Worm (Caenorhabditis elegans) whole organism, L1 larva: ENCODE data around the gene rps-13.

Experiments
- C16A3.4 ChIP-seq: fragments of 150-350 bp; optimal IDR thresholded peaks from 2 replicates; lab custom pipeline; 2014; ENCODE audit warnings: missing biosample characterization, missing genetic modification characterization
- F16B12.6 ChIP-seq: fragments of 150-350 bp; optimal IDR thresholded peaks from 2 replicates; lab custom pipeline; 2014; ENCODE audit warnings: missing biosample characterization, missing genetic modification characterization
- ceh-63 ChIP-seq: fragments of 200-800 bp; sonication (Bioruptor generic); optimal IDR thresholded peaks from 2 replicates; lab custom pipeline; 2018; ENCODE audit warnings: mild to moderate bottlenecking, missing genetic modification characterization, missing compliant biosample characterization
- ces-1 ChIP-seq: fragments of 150-350 bp; optimal IDR thresholded peaks from 2 replicates; lab custom pipeline; 2014; ENCODE audit warnings: missing biosample characterization, missing genetic modification reagents, missing genetic modification characterization
- dpl-1 ChIP-seq, 3 experiments: fragments of 150-350 bp in 2 of 3; sonication (generic microtip) in 1 of 3; optimal IDR thresholded peaks; 2 replicates each; lab custom pipeline; 2014 to 2017; ENCODE audit warnings: missing biosample characterization in 3 of 3, missing genetic modification characterization in 3 of 3, missing genetic modification reagents in 3 of 3
- efl-1 ChIP-seq, 4 experiments: fragments of 150-350 bp; optimal IDR thresholded peaks in 3 of 4; peaks in 1 of 4; 1 replicate in 1 of 4; 2 replicates in 3 of 4; lab custom pipeline; 2014; ENCODE audit warnings: missing biosample characterization in 2 of 4, missing genetic modification characterization in 2 of 4, missing genetic modification reagents in 2 of 4
- elt-3 ChIP-seq, 6 experiments: fragments of 150-350 bp in 1 of 6; sonication (generic microtip); optimal IDR thresholded peaks; 2 replicates each; lab custom pipeline; 2017 to 2018; ENCODE audit warnings: missing biosample characterization in 6 of 6, missing genetic modification characterization in 6 of 6, inconsistent platforms in 1 of 6
- fkh-10 ChIP-seq: sonication (generic microtip); optimal IDR thresholded peaks from 2 replicates; lab custom pipeline; 2017; ENCODE audit warnings: missing biosample characterization, missing genetic modification reagents, missing genetic modification characterization
- fkh-4 ChIP-seq: sonication (generic microtip); optimal IDR thresholded peaks from 2 replicates; lab custom pipeline; 2016; ENCODE audit warnings: missing compliant biosample characterization, missing genetic modification characterization, borderline replicate concordance
- lin-13 ChIP-seq: fragments of 150-350 bp; optimal IDR thresholded peaks from 2 replicates; lab custom pipeline; 2014; ENCODE audit warnings: missing biosample characterization, missing genetic modification reagents, missing genetic modification characterization
- lin-14 ChIP-seq: fragments of 200-800 bp; sonication (Bioruptor generic); optimal IDR thresholded peaks from 2 replicates; lab custom pipeline; 2018; ENCODE audit warnings: mild to moderate bottlenecking, missing genetic modification characterization, moderate library complexity, missing compliant biosample characterization
- lin-15B ChIP-seq: fragments of 150-350 bp; sonication (generic microtip); optimal IDR thresholded peaks from 3 replicates; lab custom pipeline; 2014; ENCODE audit warnings: missing biosample characterization, missing genetic modification characterization
- lir-3 ChIP-seq: sonication (generic microtip); optimal IDR thresholded peaks from 2 replicates; lab custom pipeline; 2016; ENCODE audit warnings: mild to moderate bottlenecking, missing genetic modification characterization, moderate library complexity, missing compliant biosample characterization; ENCODE audit not compliant: poor library complexity
- mab-9 ChIP-seq: fragments of 200-800 bp; sonication (Bioruptor generic); IDR thresholded peaks from 2 replicates; pipeline ENCODE4 v1.3.6; 2022; ENCODE audit warnings: missing genetic modification reagents, missing genetic modification characterization, missing compliant biosample characterization
- mef-2 ChIP-seq: fragments of 150-350 bp; optimal IDR thresholded peaks from 2 replicates; lab custom pipeline; 2014; ENCODE audit warnings: missing biosample characterization, missing genetic modification characterization
- mep-1 ChIP-seq: fragments of 150-350 bp; optimal IDR thresholded peaks from 2 replicates; lab custom pipeline; 2014; ENCODE audit warnings: missing biosample characterization, missing genetic modification characterization
- nhr-11 ChIP-seq: fragments of 150-350 bp; optimal IDR thresholded peaks from 2 replicates; lab custom pipeline; 2014; ENCODE audit warnings: missing biosample characterization, missing genetic modification characterization
- nhr-19 ChIP-seq: fragments of 200-800 bp; sonication (Bioruptor generic); conservative IDR thresholded peaks from 2 replicates; pipeline ENCODE4 v1.3.6; 2022; ENCODE audit warnings: missing genetic modification characterization, missing compliant biosample characterization
- nhr-47 ChIP-seq: sonication (generic microtip); optimal IDR thresholded peaks from 2 replicates; lab custom pipeline; 2016; ENCODE audit warnings: mild to moderate bottlenecking, missing genetic modification characterization, moderate library complexity, missing compliant biosample characterization
- nhr-84 ChIP-seq: sonication (generic microtip); optimal IDR thresholded peaks from 2 replicates; lab custom pipeline; 2017; ENCODE audit warnings: missing biosample characterization, missing genetic modification characterization
- nhr-85 ChIP-seq: sonication (generic microtip); peaks from one replicate; lab custom pipeline; 2016; ENCODE audit warnings: missing genetic modification characterization, inconsistent platforms, missing compliant biosample characterization
- pax-3 ChIP-seq: fragments of 200-800 bp; sonication (Bioruptor generic); optimal IDR thresholded peaks from 2 replicates; lab custom pipeline; 2018; ENCODE audit warnings: mild to moderate bottlenecking, missing genetic modification characterization, moderate library complexity, missing compliant biosample characterization
- sox-4 ChIP-seq: sonication (generic microtip); optimal IDR thresholded peaks from 2 replicates; lab custom pipeline; 2016; ENCODE audit warnings: missing genetic modification characterization, missing compliant biosample characterization
- swsn-7 ChIP-seq: sonication (generic microtip); optimal IDR thresholded peaks from 2 replicates; lab custom pipeline; 2016; ENCODE audit warnings: missing genetic modification characterization, missing compliant biosample characterization
- tlp-1 ChIP-seq: fragments of 150-350 bp; optimal IDR thresholded peaks from 2 replicates; lab custom pipeline; 2014; ENCODE audit warnings: missing biosample characterization, missing genetic modification characterization
- unc-130 ChIP-seq: fragments of 150-350 bp; optimal IDR thresholded peaks from 2 replicates; lab custom pipeline; 2017; ENCODE audit warnings: missing biosample characterization, missing genetic modification characterization, inconsistent platforms
- unc-62 ChIP-seq: fragments of 150-350 bp; optimal IDR thresholded peaks from 2 replicates; lab custom pipeline; 2014; ENCODE audit warnings: missing biosample characterization, missing genetic modification reagents, missing genetic modification characterization
- vab-15 ChIP-seq: sonication (generic microtip); optimal IDR thresholded peaks from 2 replicates; lab custom pipeline; 2017; ENCODE audit warnings: missing genotype, mild to moderate bottlenecking, missing genetic modification characterization, missing compliant biosample characterization

Gene rps-13

ce11 chrIII:6341878-6342453 is 32.8 kb downstream of the rps-13 start, which contains the start of gene rpn-13 (continued):
- TF ChIP-seq lin-13 (peak; percentile 28), nhr-85 (no peak), pax-3 (no peak), lin-14 (GFP tag; lab: Kevin White, UChicago) (peak; percentile 42), unc-62 (no peak), tlp-1 (tag; lab: Kevin White, UChicago) (no peak), lin-15B (no peak), mab-9 (GFP tag; lab: Robert Waterston, UW) (no peak), unc-130 (peak; percentile 84), dpl-1 (GFP tag; optimal IDR thresholded peaks at IDR 0.05; lab: Kevin White, UChicago) (peak; percentile 22 to 64 (median 60)), elt-3 (tag; optimal IDR thresholded peaks at IDR 0.05; lab: Kevin White, UChicago) (peak in 1 of 6 experiments; percentile 27), mef-2 (tag; lab: Kevin White, UChicago) (no peak), sox-4 (tag; lab: Kevin White, UChicago) (no peak), ceh-63 (GFP tag; lab: Kevin White, UChicago) (no peak), swsn-7 (tag; lab: Kevin White, UChicago) (peak; percentile 40), C16A3.4 (peak; percentile 52), mep-1 (tag; lab: Kevin White, UChicago) (no peak), nhr-84 (tag; lab: Kevin White, UChicago) (no peak), vab-15 (tag; lab: Kevin White, UChicago) (no peak)

DNA sequence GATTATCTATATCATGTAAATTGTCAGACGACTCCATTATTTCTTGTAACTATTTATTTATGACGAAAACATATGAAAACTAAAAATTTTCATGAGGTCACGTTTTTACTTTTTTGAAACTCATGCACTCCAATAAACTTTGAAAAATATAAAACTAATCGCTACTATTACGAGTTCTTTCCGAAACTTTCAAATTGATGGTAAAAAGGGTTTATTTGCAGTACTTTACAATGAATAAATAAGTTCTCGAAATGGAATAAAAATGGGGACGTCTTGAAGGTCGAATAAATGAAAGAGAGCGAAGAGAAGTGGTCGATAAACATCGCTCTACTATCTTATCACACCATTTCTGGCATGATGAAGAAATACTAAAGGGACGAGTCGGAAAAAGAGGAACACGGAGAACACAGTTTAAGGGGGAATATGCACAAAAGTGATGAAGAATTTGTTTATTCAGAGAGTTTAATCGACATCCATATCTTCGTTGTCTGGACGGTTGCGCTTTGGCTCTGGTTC is 34.8 kb downstream of the rps-13 start, which contains the start of gene let-767:
Gene let-767 (minus strand): TSS at position 51 of the 516 bp plus-strand sequence.
- TF ChIP-seq elt-3 (tag; optimal IDR thresholded peaks at IDR 0.05; lab: Kevin White, UChicago): peak in 1 of 6 experiments; percentile 61
- no peak for TF ChIP-seq F16B12.6 (tag; lab: Kevin White, UChicago)
- TF ChIP-seq, all 84 proteins: peak for 1

DNA sequence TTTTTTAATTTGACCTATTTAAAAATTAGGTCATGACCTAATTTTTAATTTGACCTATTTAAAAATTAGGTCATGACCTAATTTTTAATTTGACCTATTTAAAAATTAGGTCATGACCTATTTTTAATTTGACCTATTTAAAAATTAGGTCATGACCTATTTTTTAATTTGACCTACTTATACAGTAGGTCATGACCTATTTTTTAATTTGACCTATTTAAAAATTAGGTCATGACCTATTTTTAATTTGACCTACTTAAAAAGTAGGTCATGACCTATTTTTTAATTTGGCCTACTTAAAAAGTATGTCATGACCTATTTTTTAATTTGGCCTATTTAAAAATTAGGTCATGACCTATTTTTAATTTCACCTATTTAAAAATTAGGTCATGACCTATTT is 37.1 kb downstream of the rps-13 start:
- TF ChIP-seq nhr-85: peak; percentile 88

DNA sequence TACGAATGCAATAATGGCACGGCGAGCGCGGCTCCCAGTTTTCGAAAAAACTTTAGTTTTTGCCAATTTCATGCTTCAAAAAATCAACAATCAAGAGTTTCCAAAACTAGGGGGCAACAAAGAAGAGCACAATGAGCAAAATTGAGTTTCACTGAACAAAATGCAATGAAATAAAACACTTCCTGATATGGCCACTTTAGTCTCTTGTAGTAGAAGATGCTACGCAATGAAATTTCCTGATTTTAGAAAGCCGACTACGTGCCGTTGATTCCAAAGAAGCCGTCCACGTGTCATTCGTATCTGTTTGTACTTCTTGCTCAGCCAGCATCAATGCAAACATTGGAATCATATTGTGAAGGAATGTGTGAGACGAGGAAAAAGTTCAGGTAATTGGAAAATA is 40.4 kb downstream of the rps-13 start:
- TF ChIP-seq lin-14 (GFP tag; lab: Kevin White, UChicago): peak; percentile 23
- TF ChIP-seq nhr-47 (tag; lab: Kevin White, UChicago): no peak
- peak; percentile 71 for TF ChIP-seq fkh-10

- TF ChIP-seq lin-14 (GFP tag; lab: Kevin White, UChicago) (peak; percentile 4), efl-1 (optimal IDR thresholded peaks at IDR 0.05; lab: Kevin White, UChicago) (no peak), efl-1 (GFP tag; optimal IDR thresholded peaks at IDR 0.05 in 1 of 2; lab: Kevin White, UChicago) (peak in 1 of 2 experiments; percentile 25), nhr-11 (no peak), fkh-10 (peak; percentile 42)
Measured at ce11 chrIII:6331211-6331782, 43.5 kb downstream of the rps-13 start, which contains the start of gene C56G2.4. C56G2.4 (plus strand) TSS chrIII:6331732.

DNA sequence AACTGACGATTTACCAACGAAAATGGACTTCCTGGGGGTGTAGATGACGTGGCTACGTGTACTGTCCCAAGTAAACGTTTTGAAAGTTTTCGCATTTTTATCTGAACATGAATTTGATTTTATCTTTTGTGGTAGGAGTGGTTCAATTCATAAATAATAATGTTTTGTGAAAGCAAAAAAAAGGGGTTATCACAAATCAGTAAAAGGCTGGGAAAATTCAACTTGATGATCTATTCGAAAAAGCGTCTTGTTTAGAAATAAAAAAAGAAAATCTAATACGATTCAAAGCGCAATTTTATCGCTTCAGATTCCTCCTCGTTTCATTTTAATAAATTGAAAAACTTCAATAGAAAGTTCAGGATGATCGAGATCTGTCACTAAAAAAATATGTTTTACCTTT is 50.7 kb downstream of the rps-13 start, which contains the start of gene C56G2.5:
Gene C56G2.5 (minus strand): TSS at position 101 of the 400 bp plus-strand sequence.
- TF ChIP-seq unc-62 (no peak), nhr-85 (no peak), ces-1 (GFP tag; lab: Kevin White, UChicago) (no peak), lir-3 (tag; lab: Kevin White, UChicago) (no peak), fkh-4 (tag; lab: Kevin White, UChicago) (no peak), nhr-19 (GFP tag; lab: Robert Waterston, UW) (no peak)
